Worm (Caenorhabditis elegans) whole organism, L1 larva: Measurements from ENCODE around the gene F43G6.7.

Experiments
- aha-1 ChIP-seq: fragments of 150-350 bp; optimal IDR thresholded peaks from 2 replicates; lab custom pipeline; 2014; ENCODE audit warnings: missing biosample characterization, missing genetic modification characterization
- aly-2 ChIP-seq: fragments of 150-350 bp; optimal IDR thresholded peaks from 2 replicates; lab custom pipeline; 2014; ENCODE audit warnings: missing biosample characterization, missing genetic modification characterization
- lir-3 ChIP-seq: sonication (generic microtip); optimal IDR thresholded peaks from 2 replicates; lab custom pipeline; 2016; ENCODE audit warnings: mild to moderate bottlenecking, missing genetic modification characterization, moderate library complexity, missing compliant biosample characterization; ENCODE audit not compliant: poor library complexity
- snpc-4 ChIP-seq: fragments of 150-350 bp; optimal IDR thresholded peaks from 2 replicates; lab custom pipeline; 2014; ENCODE audit warnings: missing biosample characterization, missing genetic modification characterization
- unc-130 ChIP-seq: fragments of 150-350 bp; optimal IDR thresholded peaks from 2 replicates; lab custom pipeline; 2017; ENCODE audit warnings: missing biosample characterization, missing genetic modification characterization, inconsistent platforms
- ztf-4 ChIP-seq: fragments of 150-350 bp; optimal IDR thresholded peaks from 2 replicates; lab custom pipeline; 2014; ENCODE audit warnings: missing biosample characterization, missing genetic modification characterization

- no peak for TF ChIP-seq snpc-4
- TF ChIP-seq lir-3 (tag; lab: Kevin White, UChicago): no peak
- TF ChIP-seq aha-1: no peak
- no peak for TF ChIP-seq unc-130 (tag; lab: Kevin White, UChicago)
- no peak for TF ChIP-seq ztf-4 (tag; lab: Kevin White, UChicago)
- no peak for TF ChIP-seq aly-2
These were observed 33.5 kb downstream of the F43G6.7 start for ce11 chrII:11844072-11844471.
